Fruit fly (Drosophila melanogaster): ENCODE data around the gene Boh2.

Boh2 gene

dm6 chr2L:11206604-11207238, 27.9 kb downstream of the Boh2 start (continued):
- TF ChIP-seq Xbp1 (GFP tag; optimal IDR thresholded peaks at IDR 0.05), result no peak
- no peak for TF ChIP-seq gro (GFP tag; optimal IDR thresholded peaks at IDR 0.05)
- no peak for TF ChIP-seq CG1024 (GFP tag; IDR thresholded peaks at IDR 0.05)
- peak; percentile 93 for TF ChIP-seq sens (GFP tag)
- TF ChIP-seq ttk (GFP tag; IDR thresholded peaks at IDR 0.05), result no peak
- peak; percentile 69; the same call in 2 of the 3 replicates for TF ChIP-seq otp (GFP tag; IDR thresholded peaks at IDR 0.05)
- TF ChIP-seq CG8281 (tag; optimal IDR thresholded peaks at IDR 0.05), result no peak
- TF ChIP-seq nmo (GFP tag; optimal IDR thresholded peaks at IDR 0.05), result no peak
- no peak for TF ChIP-seq cato (GFP tag; optimal IDR thresholded peaks at IDR 0.05; ENCODE audit: borderline replicate concordance)
- TF ChIP-seq CG7271 (tag; optimal IDR thresholded peaks at IDR 0.05), result peak; percentile 22
- TF ChIP-seq fd3F (GFP tag; optimal IDR thresholded peaks at IDR 0.05), result no peak
- no peak for TF ChIP-seq zen2 (GFP tag; IDR thresholded peaks at IDR 0.05; ENCODE audit: partially characterized antibody)
- peak; percentile 30 for TF ChIP-seq vvl (GFP tag; IDR thresholded peaks at IDR 0.05)
- no peak for TF ChIP-seq CG17328 (GFP tag; IDR thresholded peaks at IDR 0.05)
- TF ChIP-seq inv (GFP tag; IDR thresholded peaks at IDR 0.05; ENCODE audit: partially characterized antibody), result no peak
- TF ChIP-seq zen (tag; optimal IDR thresholded peaks at IDR 0.05), result no peak
- TF ChIP-seq Scr (GFP tag; IDR thresholded peaks at IDR 0.05; ENCODE audit: partially characterized antibody), result no peak
- TF ChIP-seq CG17385 (GFP tag; optimal IDR thresholded peaks at IDR 0.05), result peak; percentile 18
- TF ChIP-seq Doc2 (GFP tag; IDR thresholded peaks at IDR 0.05), result no peak
- peak; percentile 2 for TF ChIP-seq btn (GFP tag; optimal IDR thresholded peaks at IDR 0.05)
- no peak for TF ChIP-seq Max (GFP tag; optimal IDR thresholded peaks at IDR 0.05)
- TF ChIP-seq disco-r (GFP tag; optimal IDR thresholded peaks at IDR 0.05), result no peak
- TF ChIP-seq peb (GFP tag; IDR thresholded peaks at IDR 0.05), result no peak
- TF ChIP-seq sc (optimal IDR thresholded peaks at IDR 0.05), result no peak
- peak; percentile 27 for TF ChIP-seq sc (GFP tag; optimal IDR thresholded peaks at IDR 0.05)
- no peak for TF ChIP-seq CG3995 (GFP tag; optimal IDR thresholded peaks at IDR 0.05)
- peak in 1 of 2 experiments; percentile 48 for TF ChIP-seq bsh (GFP tag; optimal IDR thresholded peaks at IDR 0.05)
- no peak for TF ChIP-seq bcd (GFP tag; optimal IDR thresholded peaks at IDR 0.05)
- TF ChIP-seq CG11560 (tag; IDR thresholded peaks at IDR 0.05), result no peak
- no peak for TF ChIP-seq pfk (GFP tag; optimal IDR thresholded peaks at IDR 0.05)
- TF ChIP-seq CG33557 (GFP tag; optimal IDR thresholded peaks at IDR 0.05), result peak; percentile 77
- TF ChIP-seq D (optimal IDR thresholded peaks at IDR 0.05), result no peak
- TF ChIP-seq D (GFP tag; optimal IDR thresholded peaks at IDR 0.05), result peak; percentile 46
- no peak for TF ChIP-seq bowl (GFP tag; IDR thresholded peaks at IDR 0.05)
- no peak for TF ChIP-seq CG8388 (GFP tag; optimal IDR thresholded peaks at IDR 0.05)
- no peak for TF ChIP-seq CG18011 (GFP tag; optimal IDR thresholded peaks at IDR 0.05)
- TF ChIP-seq PHDP (tag; optimal IDR thresholded peaks at IDR 0.05), result no peak
- TF ChIP-seq CG12391 (tag; optimal IDR thresholded peaks at IDR 0.05), result no peak
- TF ChIP-seq Bdp1 (GFP tag; optimal IDR thresholded peaks at IDR 0.05), result no peak
- TF ChIP-seq chn (GFP tag; optimal IDR thresholded peaks at IDR 0.05), result no peak
- TF ChIP-seq CG7745 (tag; optimal IDR thresholded peaks at IDR 0.05), result peak; percentile 65
- TF ChIP-seq CG3838 (GFP tag; optimal IDR thresholded peaks at IDR 0.05), result no peak
- peak; percentile 12 for TF ChIP-seq CG12942 (GFP tag; optimal IDR thresholded peaks at IDR 0.05)
- TF ChIP-seq CG6854 (GFP tag; optimal IDR thresholded peaks at IDR 0.05), result no peak
- no peak for TF ChIP-seq sob (GFP tag; IDR thresholded peaks at IDR 0.05)
- TF ChIP-seq cad (GFP tag; optimal IDR thresholded peaks at IDR 0.05), result no peak
- peak; percentile 45 for TF ChIP-seq CG7987 (GFP tag; optimal IDR thresholded peaks at IDR 0.05)
- peak; percentile 24 for TF ChIP-seq kay (GFP tag; optimal IDR thresholded peaks at IDR 0.05)
- TF ChIP-seq ems (GFP tag; optimal IDR thresholded peaks at IDR 0.05), result no peak
- peak; percentile 5 for TF ChIP-seq CG2678 (tag; optimal IDR thresholded peaks at IDR 0.05)
- peak; percentile 2 for TF ChIP-seq CG10654 (GFP tag; optimal IDR thresholded peaks at IDR 0.05)

Data from whole organism, embryonic.